Worm (Caenorhabditis elegans): Measurements from ENCODE around the gene C28G1.6.

The C28G1.6 gene

DNA sequence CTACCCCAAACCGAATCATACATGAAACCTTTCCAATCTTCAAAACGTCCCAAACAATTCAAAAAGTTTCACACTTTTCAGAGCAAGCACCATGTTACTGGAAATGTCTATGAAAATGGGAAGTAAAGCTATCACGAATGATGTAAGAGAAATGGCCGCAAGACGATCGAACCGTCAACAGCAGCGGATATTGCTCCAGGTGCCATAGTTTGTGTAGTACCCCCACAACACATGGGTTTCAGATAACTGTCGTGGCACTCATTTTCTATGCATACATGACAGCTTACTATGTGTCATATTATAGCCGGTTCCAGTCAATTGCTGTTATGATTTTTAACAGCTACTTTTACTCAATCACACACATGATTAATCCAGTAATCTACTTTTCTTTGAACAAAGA, 46.8 kb downstream of the C28G1.6 start, which contains the start of gene ZK721.3:
Gene ZK721.3 (plus strand): TSS at position 301 of the 400 bp plus-strand sequence.
- TF ChIP-seq dpl-1 (GFP tag; optimal IDR thresholded peaks at IDR 0.05) (no peak), unc-62 (GFP tag; optimal IDR thresholded peaks at IDR 0.05) (no peak), Y116A8C.19 (tag; optimal IDR thresholded peaks at IDR 0.05; ENCODE audit: borderline replicate concordance) (no peak), isw-1 (GFP tag; IDR thresholded peaks at IDR 0.05) (no peak), efl-3 (GFP tag; optimal IDR thresholded peaks at IDR 0.05) (no peak), fos-1 (tag; optimal IDR thresholded peaks at IDR 0.05) (no peak), xbp-1 (tag; optimal IDR thresholded peaks at IDR 0.05) (no peak), zag-1 (tag; optimal IDR thresholded peaks at IDR 0.05) (no peak), fkh-8 (tag; optimal IDR thresholded peaks at IDR 0.05) (no peak), nhr-77 (tag; optimal IDR thresholded peaks at IDR 0.05) (no peak), mep-1 (tag; optimal IDR thresholded peaks at IDR 0.05) (no peak), ama-1 (optimal IDR thresholded peaks at IDR 0.05) (no peak), nhr-11 (tag; optimal IDR thresholded peaks at IDR 0.05) (no peak), ceh-8 (GFP tag; optimal IDR thresholded peaks at IDR 0.05) (no peak), egl-27 (tag; optimal IDR thresholded peaks at IDR 0.05) (no peak), nhr-237 (tag; optimal IDR thresholded peaks at IDR 0.05) (no peak), swsn-7 (tag; optimal IDR thresholded peaks at IDR 0.05) (no peak)
